Fruit fly (Drosophila melanogaster): ENCODE measurements around the gene CG7024.

Gene CG7024

dm6 chrX:4707237-4708066, 2.3 kb downstream of the CG7024 start, which contains the start of gene Proc-R:
TSS of gene Proc-R (plus strand) at chrX:4707916.
- TF ChIP-seq pad (GFP tag; optimal IDR thresholded peaks at IDR 0.05) = peak; percentile 29
- peak; percentile 47 for TF ChIP-seq ovo (GFP tag; optimal IDR thresholded peaks at IDR 0.05)
- TF ChIP-seq CG5204 (GFP tag; optimal IDR thresholded peaks at IDR 0.05) = no peak
- no peak for TF ChIP-seq Clk (GFP tag; optimal IDR thresholded peaks at IDR 0.05)

Measured in whole organism, adult.